Worm (Caenorhabditis elegans) whole organism, early embryonic: ENCODE data around the gene unc-50.

ENCODE experiments used
- ama-1 ChIP-seq: fragments of 150-350 bp; optimal IDR thresholded peaks from 2 replicates; lab custom pipeline; 2014
- ceh-13 ChIP-seq: fragments of 200-800 bp; sonication (Bioruptor generic); optimal IDR thresholded peaks from 2 replicates; lab custom pipeline; 2018; ENCODE audit warnings: mild to moderate bottlenecking, missing genetic modification characterization, missing compliant biosample characterization
- ceh-36 ChIP-seq: sonication (generic microtip); optimal IDR thresholded peaks from 2 replicates; lab custom pipeline; 2016; ENCODE audit warnings: missing genetic modification characterization, inconsistent platforms, missing compliant biosample characterization
- hnd-1 ChIP-seq: sonication (generic microtip); optimal IDR thresholded peaks from 2 replicates; lab custom pipeline; 2016; ENCODE audit warnings: missing genetic modification characterization, missing compliant biosample characterization
- tbx-11 ChIP-seq: fragments of 200-800 bp; sonication (Bioruptor generic); IDR thresholded peaks from 2 replicates; pipeline ENCODE4 v1.3.6; 2022; ENCODE audit warnings: missing genetic modification characterization, missing compliant biosample characterization

ce11 chrIII:10270778-10271307, 47.1 kb downstream of the unc-50 start, which contains the start of gene cnk-1:
- 0 out of 2 replicates have a peak, but pooled peaks have one; percentile 34 for TF ChIP-seq tbx-11 (GFP tag; lab: Robert Waterston, UW)
- TF ChIP-seq ama-1 (lab: Kevin White, UChicago): no peak
- TF ChIP-seq ceh-13 (GFP tag; lab: Kevin White, UChicago): no peak
- no peak for TF ChIP-seq hnd-1
- TF ChIP-seq ceh-36 (tag; lab: Kevin White, UChicago): no peak
